Fruit fly (Drosophila melanogaster) whole organism, embryonic: ENCODE measurements around the gene Ccdc58.

Experiments used
- Ada2b ChIP-seq: fragments of 200-800 bp; sonication (Bioruptor generic); IDR thresholded peaks from 2 replicates; pipeline ENCODE4 v1.3.6; 2022; ENCODE audit warnings: missing biosample characterization, missing genetic modification characterization
- Adf1 ChIP-seq: fragments of 200-800 bp; sonication (Bioruptor generic); IDR thresholded peaks from 2 replicates; pipeline ENCODE4 v1.3.6; 2022; ENCODE audit warnings: missing biosample characterization, missing genetic modification characterization
- B-H2 ChIP-seq: fragments of 200-800 bp; sonication (Bioruptor generic); optimal IDR thresholded peaks from 2 replicates; lab custom pipeline; 2018; ENCODE audit warnings: missing biosample characterization, mild to moderate bottlenecking, missing genetic modification characterization
- CG10462 ChIP-seq: fragments of 200-800 bp; sonication (Bioruptor generic); optimal IDR thresholded peaks from 2 replicates; lab custom pipeline; 2016; ENCODE audit warnings: missing biosample characterization, missing genetic modification characterization
- CG12219 ChIP-seq: fragments of 200-800 bp; sonication (Bioruptor generic); optimal IDR thresholded peaks from 3 replicates; lab custom pipeline; 2018; ENCODE audit warnings: missing biosample characterization, mild to moderate bottlenecking, missing genetic modification characterization
- CG13287 ChIP-seq: fragments of 200-800 bp; sonication (Bioruptor generic); IDR thresholded peaks from 2 replicates; pipeline ENCODE4 v1.3.6; 2022; ENCODE audit warnings: missing biosample characterization, missing genetic modification characterization; ENCODE audit not compliant: partially characterized antibody
- CG13894 ChIP-seq: fragments of 200-800 bp; sonication (Bioruptor generic); optimal IDR thresholded peaks from 3 replicates; lab custom pipeline; 2018; ENCODE audit warnings: missing biosample characterization, mild to moderate bottlenecking, missing genetic modification characterization, moderate library complexity
- CG14667 ChIP-seq: fragments of 200-800 bp; sonication (Bioruptor generic); IDR thresholded peaks from 2 replicates; pipeline ENCODE4 v1.3.6; 2022; ENCODE audit warnings: missing biosample characterization, missing genetic modification characterization
- CG17361 ChIP-seq: fragments of 200-800 bp; sonication (Bioruptor generic); IDR thresholded peaks from 3 replicates; pipeline ENCODE4 v1.3.6; 2022; ENCODE audit warnings: missing biosample characterization, missing genetic modification characterization
- CG17568 ChIP-seq: fragments of 200-800 bp; sonication (Bioruptor generic); optimal IDR thresholded peaks from 2 replicates; lab custom pipeline; 2018; ENCODE audit warnings: missing biosample characterization, mild to moderate bottlenecking, missing genetic modification characterization, moderate library complexity
- CG2129 ChIP-seq: fragments of 200-800 bp; sonication (Bioruptor generic); IDR thresholded peaks from 2 replicates; pipeline ENCODE4 v1.3.6; 2022; ENCODE audit warnings: missing biosample characterization, missing genetic modification characterization; ENCODE audit not compliant: partially characterized antibody
- CG2678 ChIP-seq: fragments of 200-800 bp; sonication (Bioruptor generic); optimal IDR thresholded peaks from 3 replicates; lab custom pipeline; 2019; ENCODE audit warnings: missing biosample characterization, mild to moderate bottlenecking, missing genetic modification characterization, moderate library complexity
- CG2875 ChIP-seq: fragments of 200-800 bp; sonication (Bioruptor generic); optimal IDR thresholded peaks from 2 replicates; lab custom pipeline; 2017; ENCODE audit warnings: missing biosample characterization, mild to moderate bottlenecking, missing genetic modification characterization, missing genetic modification reagents
- CG31365 ChIP-seq: fragments of 200-800 bp; sonication (Bioruptor generic); optimal IDR thresholded peaks from 2 replicates; lab custom pipeline; 2018; ENCODE audit warnings: missing biosample characterization, mild to moderate bottlenecking, missing genetic modification characterization
- CG3847 ChIP-seq: fragments of 200-800 bp; sonication (Bioruptor generic); IDR thresholded peaks from 2 replicates; pipeline ENCODE4 v1.3.6; 2022; ENCODE audit warnings: missing biosample characterization, missing genetic modification characterization
- CG4617 ChIP-seq: fragments of 200-800 bp; sonication (Bioruptor generic); optimal IDR thresholded peaks from 3 replicates; lab custom pipeline; 2016; ENCODE audit warnings: missing biosample characterization, missing genetic modification characterization, borderline replicate concordance
- CG6254 ChIP-seq: fragments of 200-800 bp; sonication (Bioruptor generic); optimal IDR thresholded peaks from 3 replicates; lab custom pipeline; 2017; ENCODE audit warnings: mild to moderate bottlenecking, missing biosample characterization, missing genetic modification reagents, missing genetic modification characterization
- CG6689 ChIP-seq: fragments of 200-800 bp; sonication (Bioruptor generic); IDR thresholded peaks from 2 replicates; pipeline ENCODE4 v1.3.6; 2022; ENCODE audit warnings: missing biosample characterization, missing genetic modification characterization
- CG8089 ChIP-seq: fragments of 200-800 bp; sonication (Bioruptor generic); optimal IDR thresholded peaks from 3 replicates; lab custom pipeline; 2016; ENCODE audit warnings: missing biosample characterization, missing genetic modification characterization
- Dll ChIP-seq: fragments of 200-800 bp; sonication (Bioruptor generic); IDR thresholded peaks from 4 replicates; pipeline ENCODE4 v1.3.6; 2022; ENCODE audit warnings: missing biosample characterization, missing genetic modification characterization; ENCODE audit not compliant: partially characterized antibody
- Elba2 ChIP-seq: fragments of 200-800 bp; sonication (Bioruptor generic); optimal IDR thresholded peaks from 3 replicates; lab custom pipeline; 2016; ENCODE audit warnings: missing biosample characterization, missing genetic modification characterization
- H2.0 ChIP-seq: fragments of 200-800 bp; sonication (Bioruptor generic); IDR thresholded peaks from 2 replicates; pipeline ENCODE4 v1.3.6; 2022; ENCODE audit warnings: missing biosample characterization, missing genetic modification characterization
- Hmx ChIP-seq: fragments of 200-800 bp; sonication (Bioruptor generic); optimal IDR thresholded peaks from 2 replicates; lab custom pipeline; 2016; ENCODE audit warnings: missing biosample characterization, missing genetic modification characterization
- Hr51 ChIP-seq, 2 experiments: fragments of 200-800 bp; sonication (Bioruptor generic); optimal IDR thresholded peaks; 2 replicates in 1 of 2; 3 replicates in 1 of 2; lab custom pipeline; 2016 to 2018; ENCODE audit warnings: missing biosample characterization in 2 of 2, missing genetic modification characterization in 2 of 2, mild to moderate bottlenecking in 1 of 2, moderate library complexity in 1 of 2
- PHDP ChIP-seq: fragments of 200-800 bp; sonication (Bioruptor generic); optimal IDR thresholded peaks from 3 replicates; lab custom pipeline; 2018; ENCODE audit warnings: missing biosample characterization, mild to moderate bottlenecking, missing genetic modification characterization, moderate library complexity
- Rfx ChIP-seq: fragments of 200-800 bp; sonication (Bioruptor generic); IDR thresholded peaks from 2 replicates; pipeline ENCODE4 v1.3.6; 2022; ENCODE audit warnings: missing biosample characterization, missing genetic modification characterization
- Six4 ChIP-seq: fragments of 200-800 bp; sonication (Bioruptor generic); optimal IDR thresholded peaks from 2 replicates; lab custom pipeline; 2016; ENCODE audit warnings: missing biosample characterization, missing genetic modification characterization
- Tbp ChIP-seq: fragments of >200 bp; optimal IDR thresholded peaks from 2 replicates; lab custom pipeline; 2018; ENCODE audit warnings: missing biosample characterization, missing genetic modification characterization
- Vsx1 ChIP-seq: fragments of 200-800 bp; sonication (Bioruptor generic); optimal IDR thresholded peaks from 2 replicates; lab custom pipeline; 2017; ENCODE audit warnings: missing biosample characterization, mild to moderate bottlenecking, missing genetic modification characterization, missing genetic modification reagents
- Xbp1 ChIP-seq: fragments of 200-800 bp; sonication (Bioruptor generic); optimal IDR thresholded peaks from 3 replicates; lab custom pipeline; 2016; ENCODE audit warnings: missing biosample characterization, mild to moderate bottlenecking, missing genetic modification characterization
- YL-1 ChIP-seq: fragments of 200-800 bp; sonication (Bioruptor generic); optimal IDR thresholded peaks from 3 replicates; lab custom pipeline; 2017; ENCODE audit warnings: missing biosample characterization, mild to moderate bottlenecking, missing genetic modification characterization
- ara ChIP-seq: fragments of 200-800 bp; sonication (Bioruptor generic); IDR thresholded peaks from 2 replicates; pipeline ENCODE4 v1.3.6; 2022; ENCODE audit warnings: missing biosample characterization, missing genetic modification characterization
- az2 ChIP-seq: fragments of 200-800 bp; sonication (Bioruptor generic); optimal IDR thresholded peaks from 3 replicates; lab custom pipeline; 2016; ENCODE audit warnings: missing biosample characterization, missing genetic modification characterization
- cg ChIP-seq: fragments of 200-800 bp; sonication (Bioruptor generic); optimal IDR thresholded peaks from 3 replicates; lab custom pipeline; 2019; ENCODE audit warnings: missing biosample characterization, mild to moderate bottlenecking, missing genetic modification characterization, moderate library complexity
- croc ChIP-seq: fragments of 200-800 bp; sonication (Bioruptor generic); conservative IDR thresholded peaks from 3 replicates; pipeline ENCODE4 v1.3.6; 2022; ENCODE audit warnings: missing biosample characterization, missing genetic modification characterization
- exex ChIP-seq: fragments of 200-800 bp; sonication (Bioruptor generic); optimal IDR thresholded peaks from 4 replicates; lab custom pipeline; 2018; ENCODE audit warnings: missing biosample characterization, mild to moderate bottlenecking, missing genetic modification characterization, moderate library complexity
- h ChIP-seq: fragments of >200 bp; optimal IDR thresholded peaks from 2 replicates; lab custom pipeline; 2017
- hbn ChIP-seq: fragments of 200-800 bp; sonication (Bioruptor generic); IDR thresholded peaks from 2 replicates; pipeline ENCODE4 v1.3.6; 2022; ENCODE audit warnings: missing biosample characterization, missing genetic modification characterization; ENCODE audit not compliant: partially characterized antibody
- ken ChIP-seq: fragments of 200-800 bp; sonication (Bioruptor generic); IDR thresholded peaks from 3 replicates; pipeline ENCODE4 v1.3.6; 2022; ENCODE audit warnings: missing biosample characterization, missing genetic modification characterization
- pita ChIP-seq: fragments of 200-800 bp; sonication (Bioruptor generic); optimal IDR thresholded peaks from 2 replicates; lab custom pipeline; 2017; ENCODE audit warnings: missing biosample characterization, mild to moderate bottlenecking, missing genetic modification characterization
- pzg ChIP-seq: fragments of 200-800 bp; sonication (Bioruptor generic); optimal IDR thresholded peaks from 3 replicates; lab custom pipeline; 2018; ENCODE audit warnings: missing biosample characterization, mild to moderate bottlenecking, missing genetic modification characterization, moderate library complexity
- rib ChIP-seq: fragments of 200-800 bp; sonication (Bioruptor generic); IDR thresholded peaks from 2 replicates; pipeline ENCODE4 v1.3.6; 2022; ENCODE audit warnings: missing biosample characterization, missing genetic modification characterization
- row ChIP-seq: fragments of 200-800 bp; sonication (Bioruptor generic); IDR thresholded peaks from 3 replicates; pipeline ENCODE4 v1.3.6; 2022; ENCODE audit warnings: missing biosample characterization, missing genetic modification characterization
- sr ChIP-seq: fragments of 200-800 bp; sonication (Bioruptor generic); IDR thresholded peaks from 3 replicates; pipeline ENCODE4 v1.3.6; 2022; ENCODE audit warnings: missing biosample characterization, missing genetic modification characterization
- stwl ChIP-seq: fragments of 200-800 bp; sonication (Bioruptor generic); optimal IDR thresholded peaks from 3 replicates; lab custom pipeline; 2018; ENCODE audit warnings: missing biosample characterization, mild to moderate bottlenecking, missing genetic modification characterization, moderate library complexity
- tgo ChIP-seq: fragments of 200-800 bp; sonication (Bioruptor generic); IDR thresholded peaks from 3 replicates; pipeline ENCODE4 v1.3.6; 2022; ENCODE audit warnings: missing biosample characterization, missing genetic modification characterization
- trem ChIP-seq: fragments of 200-800 bp; optimal IDR thresholded peaks from 3 replicates; lab custom pipeline; 2019; ENCODE audit warnings: missing biosample characterization, mild to moderate bottlenecking, missing genetic modification characterization, moderate library complexity
- trh ChIP-seq: fragments of 200-800 bp; sonication (Bioruptor generic); optimal IDR thresholded peaks from 2 replicates; lab custom pipeline; 2016; ENCODE audit warnings: missing biosample characterization, missing genetic modification characterization
- zen ChIP-seq: fragments of 200-800 bp; sonication (Bioruptor generic); optimal IDR thresholded peaks from 3 replicates; lab custom pipeline; 2018; ENCODE audit warnings: missing biosample characterization, mild to moderate bottlenecking, missing genetic modification characterization, moderate library complexity

Ccdc58 gene

DNA sequence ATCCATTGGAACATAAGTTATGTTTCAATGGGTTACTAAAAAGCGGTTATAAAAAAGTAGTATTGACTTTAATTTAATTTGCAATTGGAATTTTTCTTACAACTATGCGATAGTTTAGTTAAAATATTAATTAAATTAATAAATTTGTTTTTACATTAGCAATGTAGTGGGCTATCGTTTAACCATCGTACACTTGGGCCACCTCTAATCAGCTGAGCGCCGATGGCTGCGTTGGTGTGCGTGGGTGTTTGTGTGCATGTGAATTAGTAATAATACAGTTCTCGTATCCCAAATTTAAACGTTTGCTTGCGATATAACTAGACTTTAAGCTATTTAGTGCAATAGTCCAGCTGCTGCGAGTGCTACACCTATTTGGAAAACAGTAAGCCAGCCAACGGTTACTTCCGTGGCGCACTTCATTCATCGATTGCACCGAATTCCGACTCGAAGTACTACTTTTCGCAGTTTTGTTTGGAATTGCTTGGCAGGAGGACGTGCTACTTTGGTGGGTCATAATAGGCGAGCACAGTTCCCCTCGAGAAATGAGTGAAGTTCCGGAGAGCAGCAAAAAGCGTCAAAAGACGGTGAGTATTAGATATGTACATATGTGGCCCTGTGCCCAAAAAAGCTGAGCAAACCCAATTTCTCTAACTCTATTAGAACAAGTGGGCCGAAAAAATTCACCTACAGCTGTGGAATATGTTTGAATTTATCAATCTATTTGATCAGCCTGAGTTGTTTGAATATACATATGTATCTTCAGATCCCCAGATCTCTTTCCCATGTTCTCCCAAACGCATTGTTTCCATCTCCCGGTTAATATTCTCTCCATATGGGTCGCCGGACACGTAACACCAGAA, 40.3 kb downstream of the Ccdc58 start, which contains the start of gene Papss (continued):
- peak; percentile 67 for TF ChIP-seq trem (tag; lab: Kevin White, UChicago)
- no peak for TF ChIP-seq CG8089
- peak; percentile 3 for TF ChIP-seq CG6254 (GFP tag; lab: Kevin White, UChicago)
- TF ChIP-seq Hmx, result no peak
- TF ChIP-seq h (lab: Kevin White, UChicago), result no peak
- TF ChIP-seq hbn, result peak; percentile 87
- TF ChIP-seq PHDP (tag; lab: Kevin White, UChicago), result peak; percentile 25
- no peak for TF ChIP-seq CG17361 (GFP tag; lab: Robert Waterston, UW)
- no peak for TF ChIP-seq Vsx1
- TF ChIP-seq CG6689 (GFP tag; lab: Robert Waterston, UW), result no peak
- peak; percentile 68 for TF ChIP-seq Rfx (GFP tag; lab: Robert Waterston, UW)
- no peak for TF ChIP-seq pita (GFP tag; lab: Kevin White, UChicago)
- TF ChIP-seq az2 (GFP tag; lab: Kevin White, UChicago), result no peak
- 0 out of 2 replicates have a peak, but pooled peaks have one; percentile 28 for TF ChIP-seq CG3847 (GFP tag; lab: Robert Waterston, UW)
- peak; percentile 10 for TF ChIP-seq B-H2 (GFP tag; lab: Kevin White, UChicago)
- TF ChIP-seq Six4 (GFP tag; lab: Kevin White, UChicago), result peak; percentile 27
- no peak for TF ChIP-seq CG10462 (GFP tag; lab: Kevin White, UChicago)
- no peak for TF ChIP-seq Tbp (GFP tag; lab: Kevin White, UChicago)
- TF ChIP-seq stwl, result no peak
- peak; percentile 90 for TF ChIP-seq cg (GFP tag; lab: Kevin White, UChicago)
- no peak for TF ChIP-seq trh (GFP tag; lab: Kevin White, UChicago)
- TF ChIP-seq H2.0 (GFP tag; lab: Robert Waterston, UW), result no peak
- no peak for TF ChIP-seq CG14667 (GFP tag; lab: Robert Waterston, UW)
- no peak for TF ChIP-seq CG17568 (GFP tag; lab: Kevin White, UChicago)
- TF ChIP-seq ara (GFP tag; lab: Robert Waterston, UW), result no peak
- TF ChIP-seq croc (GFP tag; lab: Robert Waterston, UW), result no peak
- peak; percentile 15 for TF ChIP-seq CG4617
- peak; percentile 21 for TF ChIP-seq Xbp1 (GFP tag; lab: Kevin White, UChicago)
- peak; percentile 54 for TF ChIP-seq CG2678 (tag; lab: Kevin White, UChicago)
- peak; percentile 94 for TF ChIP-seq CG13287 (GFP tag; lab: Robert Waterston, UW)
- peak; percentile 41 for TF ChIP-seq zen (tag; lab: Kevin White, UChicago)
- 0 out of 3 replicates have a peak, but pooled peaks have one; percentile 20 for TF ChIP-seq tgo (GFP tag; lab: Robert Waterston, UW)
- TF ChIP-seq CG13894, result peak; percentile 26
- TF ChIP-seq CG2129 (GFP tag; lab: Robert Waterston, UW), result peak; percentile 82
- TF ChIP-seq sr (GFP tag; lab: Robert Waterston, UW), result peak; percentile 33; the same call in 2 of the 3 replicates
- no peak for TF ChIP-seq ken
- TF ChIP-seq Hr51 (GFP tag; optimal IDR thresholded peaks at IDR 0.05; lab: Kevin White, UChicago), result no peak
- no peak for TF ChIP-seq YL-1 (GFP tag; lab: Kevin White, UChicago)
- no peak for TF ChIP-seq CG2875 (GFP tag; lab: Kevin White, UChicago)
- peak; percentile 40 for TF ChIP-seq pzg (GFP tag; lab: Kevin White, UChicago)
- TF ChIP-seq rib (GFP tag; lab: Robert Waterston, UW), result no peak
- peak; percentile 89 for TF ChIP-seq row (GFP tag; lab: Robert Waterston, UW)
- no peak for TF ChIP-seq exex
- TF ChIP-seq CG12219 (GFP tag; lab: Kevin White, UChicago), result peak; percentile 14
- TF ChIP-seq Adf1 (GFP tag; lab: Robert Waterston, UW), result no peak
- TF ChIP-seq Elba2 (GFP tag; lab: Kevin White, UChicago), result no peak
- TF ChIP-seq CG31365 (tag; lab: Kevin White, UChicago), result peak; percentile 33
- peak; percentile 11; the same call in 1 of the 2 replicates for TF ChIP-seq Ada2b (GFP tag; lab: Robert Waterston, UW)
- TF ChIP-seq Dll (GFP tag; lab: Robert Waterston, UW), result peak; percentile 95
